Worm (Caenorhabditis elegans): ENCODE measurements around the gene ceh-88.

ce11 chrIV:17279592-17280440 lies 49.2 kb upstream of the ceh-88 start:
- TF ChIP-seq dao-5 (tag; optimal IDR thresholded peaks at IDR 0.05) (no peak), him-1 (tag; optimal IDR thresholded peaks at IDR 0.05) (no peak)

All from whole organism, L4/young adult.